Worm (Caenorhabditis elegans) whole organism, mixed stage, embryonic: Measurements from ENCODE around the gene cdk-1.

Experiments used
- M03D4.4 ChIP-seq: sonication (generic microtip); optimal IDR thresholded peaks from 2 replicates; lab custom pipeline; 2017; ENCODE audit warnings: mild to moderate bottlenecking, missing genetic modification characterization, missing compliant biosample characterization
- bed-3 ChIP-seq: fragments of 200-800 bp; sonication (Bioruptor generic); optimal IDR thresholded peaks from 3 replicates; lab custom pipeline; 2018; ENCODE audit warnings: mild to moderate bottlenecking, missing genetic modification characterization, moderate library complexity, missing compliant biosample characterization
- blmp-1 ChIP-seq: fragments of 150-350 bp; optimal IDR thresholded peaks from 2 replicates; lab custom pipeline; 2014; ENCODE audit warnings: missing biosample characterization, missing genetic modification characterization
- ceh-39 ChIP-seq: fragments of 150-350 bp; optimal IDR thresholded peaks from 2 replicates; lab custom pipeline; 2014; ENCODE audit warnings: missing biosample characterization, missing genetic modification characterization
- ceh-43 ChIP-seq: fragments of 200-800 bp; sonication (Bioruptor generic); optimal IDR thresholded peaks from 2 replicates; lab custom pipeline; 2018; ENCODE audit warnings: mild to moderate bottlenecking, missing genetic modification characterization, moderate library complexity, missing compliant biosample characterization
- ceh-83 ChIP-seq: fragments of 200-800 bp; sonication (Bioruptor generic); optimal IDR thresholded peaks from 2 replicates; lab custom pipeline; 2018; ENCODE audit warnings: mild to moderate bottlenecking, missing genetic modification characterization, missing compliant biosample characterization
- cnd-1 ChIP-seq: fragments of 200-800 bp; sonication (Bioruptor generic); optimal IDR thresholded peaks from 2 replicates; lab custom pipeline; 2018; ENCODE audit warnings: mild to moderate bottlenecking, missing genetic modification characterization, missing compliant biosample characterization
- drap-1 ChIP-seq: fragments of 200-800 bp; sonication (Bioruptor generic); optimal IDR thresholded peaks from 3 replicates; lab custom pipeline; 2018; ENCODE audit warnings: mild to moderate bottlenecking, missing genetic modification characterization, missing compliant biosample characterization
- elt-1 ChIP-seq: sonication (generic microtip); optimal IDR thresholded peaks from 2 replicates; lab custom pipeline; 2017; ENCODE audit warnings: missing genetic modification characterization, mild to moderate bottlenecking, missing compliant biosample characterization, antibody characterized with exemption, moderate library complexity, borderline replicate concordance; ENCODE audit not compliant: insufficient read depth
- elt-3 ChIP-seq: fragments of 150-350 bp; optimal IDR thresholded peaks from 2 replicates; lab custom pipeline; 2014; ENCODE audit warnings: missing biosample characterization, missing genetic modification characterization
- ham-2 ChIP-seq: fragments of 200-800 bp; sonication (Bioruptor generic); optimal IDR thresholded peaks from 2 replicates; lab custom pipeline; 2018; ENCODE audit warnings: mild to moderate bottlenecking, missing genetic modification characterization, missing compliant biosample characterization
- lin-13 ChIP-seq: fragments of 150-350 bp; optimal IDR thresholded peaks from 2 replicates; lab custom pipeline; 2014; ENCODE audit warnings: missing biosample characterization, missing genetic modification characterization
- lin-32 ChIP-seq: fragments of 200-800 bp; sonication (Bioruptor generic); optimal IDR thresholded peaks from 2 replicates; lab custom pipeline; 2018; ENCODE audit warnings: mild to moderate bottlenecking, missing genetic modification characterization, missing compliant biosample characterization
- lsy-2 ChIP-seq: fragments of 150-350 bp; optimal IDR thresholded peaks from 2 replicates; lab custom pipeline; 2014; ENCODE audit warnings: missing biosample characterization, missing genetic modification characterization
- mab-5 ChIP-seq: fragments of 150-350 bp; optimal IDR thresholded peaks from 2 replicates; lab custom pipeline; 2014; ENCODE audit warnings: missing biosample characterization, missing genetic modification characterization
- mep-1 ChIP-seq: fragments of 150-350 bp; optimal IDR thresholded peaks from 2 replicates; lab custom pipeline; 2017; ENCODE audit warnings: missing biosample characterization, missing genetic modification reagents, missing genetic modification characterization, inconsistent platforms
- mls-2 ChIP-seq: sonication (generic microtip); optimal IDR thresholded peaks from 2 replicates; lab custom pipeline; 2016; ENCODE audit warnings: mild to moderate bottlenecking, missing genetic modification characterization, moderate library complexity, missing compliant biosample characterization
- nhr-12 ChIP-seq: fragments of 150-350 bp; optimal IDR thresholded peaks from 2 replicates; lab custom pipeline; 2014; ENCODE audit warnings: missing biosample characterization, missing genetic modification characterization
- nhr-2 ChIP-seq: fragments of 150-350 bp; optimal IDR thresholded peaks from 2 replicates; lab custom pipeline; 2014; ENCODE audit warnings: missing biosample characterization, missing genetic modification characterization
- nhr-237 ChIP-seq: fragments of 150-350 bp; optimal IDR thresholded peaks from 2 replicates; lab custom pipeline; 2014; ENCODE audit warnings: missing biosample characterization, missing genetic modification characterization
- nhr-28 ChIP-seq: fragments of 150-350 bp; optimal IDR thresholded peaks from 2 replicates; lab custom pipeline; 2014; ENCODE audit warnings: missing biosample characterization, missing genetic modification characterization
- nhr-76 ChIP-seq: sonication (generic microtip); optimal IDR thresholded peaks from 2 replicates; lab custom pipeline; 2017; ENCODE audit warnings: missing biosample characterization, missing genetic modification characterization
- pha-4 ChIP-seq: fragments of 150-350 bp; optimal IDR thresholded peaks from 2 replicates; lab custom pipeline; 2018; ENCODE audit warnings: missing biosample characterization, missing genetic modification reagents, missing genetic modification characterization
- sem-2 ChIP-seq: fragments of 200-800 bp; sonication (Bioruptor generic); optimal IDR thresholded peaks from 2 replicates; lab custom pipeline; 2018; ENCODE audit warnings: mild to moderate bottlenecking, missing genetic modification characterization, missing compliant biosample characterization
- snpc-4 ChIP-seq: fragments of 150-350 bp; optimal IDR thresholded peaks from 2 replicates; lab custom pipeline; 2014; ENCODE audit warnings: missing biosample characterization, missing genetic modification characterization
- sptf-1 ChIP-seq: sonication (generic microtip); optimal IDR thresholded peaks from 2 replicates; lab custom pipeline; 2017; ENCODE audit warnings: mild to moderate bottlenecking, missing genetic modification characterization, moderate library complexity, missing compliant biosample characterization
- tbx-8 ChIP-seq: fragments of 200-800 bp; sonication (Bioruptor generic); optimal IDR thresholded peaks from 2 replicates; lab custom pipeline; 2018; ENCODE audit warnings: mild to moderate bottlenecking, missing genetic modification characterization, moderate library complexity, missing compliant biosample characterization
- unc-120 ChIP-seq: sonication (generic microtip); optimal IDR thresholded peaks from 2 replicates; lab custom pipeline; 2017; ENCODE audit warnings: missing genetic modification characterization, missing compliant biosample characterization; ENCODE audit not compliant: poor library complexity, severe bottlenecking
- unc-39 ChIP-seq: fragments of 150-350 bp; optimal IDR thresholded peaks from 2 replicates; lab custom pipeline; 2014; ENCODE audit warnings: missing biosample characterization, missing genetic modification characterization
- unc-62 ChIP-seq: fragments of 150-350 bp; optimal IDR thresholded peaks from 2 replicates; lab custom pipeline; 2014; ENCODE audit warnings: missing biosample characterization, missing genetic modification reagents, missing genetic modification characterization
- ztf-11 ChIP-seq: fragments of 150-350 bp; optimal IDR thresholded peaks from 2 replicates; lab custom pipeline; 2014; ENCODE audit warnings: missing biosample characterization, missing genetic modification characterization

cdk-1 gene

DNA sequence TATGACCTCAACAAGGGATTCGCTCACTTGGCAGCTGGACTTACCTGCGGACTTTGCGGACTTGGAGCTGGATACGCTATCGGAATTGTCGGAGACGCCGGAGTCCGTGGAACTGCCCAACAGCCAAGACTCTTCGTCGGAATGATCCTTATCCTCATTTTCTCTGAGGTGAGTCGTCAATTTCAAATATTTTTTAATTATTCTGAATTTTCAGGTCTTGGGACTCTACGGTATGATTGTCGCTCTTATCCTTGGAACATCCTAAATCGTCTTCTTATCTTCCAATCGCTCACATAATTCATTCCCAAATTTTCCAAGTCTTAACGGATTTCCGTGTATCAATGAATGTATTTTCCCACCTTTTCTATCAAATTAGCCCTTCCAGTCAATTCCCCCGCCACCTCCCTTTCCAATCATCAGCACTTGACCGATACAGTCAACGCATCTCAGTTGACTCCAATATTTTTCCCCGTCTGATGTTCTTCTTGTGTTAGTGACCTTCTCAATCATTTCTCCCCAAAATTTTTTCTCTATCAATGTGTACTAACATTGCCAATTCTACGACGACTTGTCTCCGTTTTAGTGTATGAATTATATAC, 35.3 kb downstream of the cdk-1 start, which contains the start of gene R10E11.6:
TSS of gene R10E11.6 (plus strand) at position 524 of the 599 bp plus-strand sequence.
- TF ChIP-seq nhr-28 (tag; lab: Kevin White, UChicago) (no peak), sem-2 (GFP tag; lab: Kevin White, UChicago) (no peak), sptf-1 (tag; lab: Kevin White, UChicago) (no peak), nhr-76 (no peak), nhr-2 (tag; lab: Kevin White, UChicago) (no peak), ceh-39 (tag; lab: Kevin White, UChicago) (no peak), snpc-4 (tag; lab: Kevin White, UChicago) (no peak), unc-39 (tag; lab: Kevin White, UChicago) (no peak), unc-62 (GFP tag; lab: Kevin White, UChicago) (no peak), bed-3 (GFP tag; lab: Kevin White, UChicago) (no peak), lsy-2 (no peak), cnd-1 (no peak), ceh-43 (GFP tag; lab: Kevin White, UChicago) (no peak), M03D4.4 (no peak), drap-1 (GFP tag; lab: Kevin White, UChicago) (no peak)

ce11 chrIII:9783133-9783590, 35.9 kb downstream of the cdk-1 start:
- TF ChIP-seq ceh-83 (GFP tag; lab: Kevin White, UChicago) (no peak), ceh-43 (GFP tag; lab: Kevin White, UChicago) (peak; percentile 12), mls-2 (tag; lab: Kevin White, UChicago) (peak; percentile 40)

- TF ChIP-seq ham-2 (GFP tag; lab: Kevin White, UChicago) (no peak), nhr-237 (tag; lab: Kevin White, UChicago) (no peak), mep-1 (no peak), snpc-4 (tag; lab: Kevin White, UChicago) (no peak), lsy-2 (no peak), nhr-76 (no peak), ztf-11 (no peak), unc-62 (GFP tag; lab: Kevin White, UChicago) (no peak), M03D4.4 (no peak), pha-4 (tag; lab: Kevin White, UChicago) (no peak), tbx-8 (GFP tag; lab: Kevin White, UChicago) (no peak), sptf-1 (tag; lab: Kevin White, UChicago) (no peak), sem-2 (GFP tag; lab: Kevin White, UChicago) (no peak)
These were observed 39.5 kb downstream of the cdk-1 start for ce11 chrIII:9786776-9787175.

DNA sequence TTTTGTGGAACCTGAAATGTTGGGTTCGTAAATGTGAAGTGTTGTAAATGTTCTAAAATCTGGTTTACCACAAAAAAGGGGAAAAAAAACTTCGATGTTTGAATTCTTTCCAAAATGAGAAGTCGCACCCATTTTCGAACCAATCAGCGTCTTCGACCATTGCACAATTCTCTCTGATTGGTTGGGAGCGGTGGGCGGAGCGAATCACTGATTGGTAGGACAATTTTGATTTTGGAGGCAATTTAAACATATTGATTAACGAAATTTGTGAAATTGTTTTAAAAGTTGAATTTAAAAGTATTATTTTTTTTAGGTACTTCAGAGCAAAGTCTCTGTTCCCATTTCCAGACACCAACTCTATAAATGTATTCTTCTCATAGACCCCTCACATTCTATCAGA, 41.8 kb downstream of the cdk-1 start:
- TF ChIP-seq elt-1 (no peak), cnd-1 (no peak), mab-5 (tag; lab: Kevin White, UChicago) (no peak), mls-2 (tag; lab: Kevin White, UChicago) (no peak), nhr-76 (no peak), elt-3 (tag; lab: Kevin White, UChicago) (no peak), sptf-1 (tag; lab: Kevin White, UChicago) (no peak), blmp-1 (no peak), lin-13 (no peak), tbx-8 (GFP tag; lab: Kevin White, UChicago) (no peak), nhr-2 (tag; lab: Kevin White, UChicago) (no peak), snpc-4 (tag; lab: Kevin White, UChicago) (no peak), unc-120 (tag; lab: Kevin White, UChicago) (no peak), lin-32 (no peak), sem-2 (GFP tag; lab: Kevin White, UChicago) (no peak), mep-1 (no peak), ceh-43 (GFP tag; lab: Kevin White, UChicago) (no peak), nhr-12 (no peak), bed-3 (GFP tag; lab: Kevin White, UChicago) (no peak), ztf-11 (no peak)

DNA sequence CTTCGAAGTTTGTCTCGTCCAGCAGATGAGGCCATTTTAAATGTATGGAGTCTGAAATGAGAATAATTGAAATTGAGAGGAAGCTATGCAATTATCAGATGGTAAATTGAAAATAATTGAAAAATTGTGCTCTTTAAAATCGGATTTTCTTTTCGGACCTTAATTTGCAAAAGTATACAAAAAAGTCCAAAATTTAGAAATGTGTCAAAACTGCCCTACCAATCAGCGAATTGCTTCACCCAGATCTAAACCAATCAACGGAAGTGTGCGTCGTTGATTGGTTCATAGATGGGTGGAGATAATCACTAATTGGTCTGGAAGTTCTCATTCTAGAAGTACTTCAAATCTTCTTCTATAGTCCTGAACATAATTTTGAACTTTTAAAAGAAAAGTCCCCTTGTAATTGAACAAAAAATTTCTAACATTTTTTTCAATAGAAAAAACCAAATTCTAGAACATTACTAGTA, 42.4 kb downstream of the cdk-1 start, which contains the start of gene R10E11.5:
TSS of gene R10E11.5 (minus strand) at position 51 of the 467 bp plus-strand sequence.
- TF ChIP-seq mep-1 (no peak), blmp-1 (no peak), drap-1 (GFP tag; lab: Kevin White, UChicago) (no peak), bed-3 (GFP tag; lab: Kevin White, UChicago) (no peak), unc-120 (tag; lab: Kevin White, UChicago) (no peak), lin-13 (no peak), elt-3 (tag; lab: Kevin White, UChicago) (no peak), pha-4 (tag; lab: Kevin White, UChicago) (no peak), lsy-2 (no peak), nhr-28 (tag; lab: Kevin White, UChicago) (no peak), mls-2 (tag; lab: Kevin White, UChicago) (no peak)
- TF ChIP-seq, all 35 proteins: peak for 0
